Worm (Caenorhabditis elegans) whole organism, young adult: ENCODE results near the gene set-1.
A peak's percentile ranks its signal among the peaks of the same experiment; 100 is the strongest.

Source experiments
- B0261.1 ChIP-seq: sonication (generic microtip); optimal IDR thresholded peaks from 2 replicates; lab custom pipeline; 2016; ENCODE audit warnings: mild to moderate bottlenecking, missing genetic modification characterization, moderate library complexity, missing compliant biosample characterization
- B0336.3 ChIP-seq: fragments of 200-800 bp; sonication (Bioruptor generic); IDR thresholded peaks from 2 replicates; pipeline ENCODE4 v1.3.6; 2022; ENCODE audit warnings: missing genetic modification characterization, missing compliant biosample characterization
- C06A6.2 ChIP-seq: fragments of 200-800 bp; sonication (Bioruptor generic); conservative IDR thresholded peaks from 2 replicates; pipeline ENCODE4 v1.3.6; 2022; ENCODE audit warnings: missing genetic modification characterization, missing compliant biosample characterization
- C17E4.6 ChIP-seq: fragments of 200-800 bp; sonication (Bioruptor generic); IDR thresholded peaks from 2 replicates; pipeline ENCODE4 v1.3.6; 2022; ENCODE audit warnings: missing genetic modification reagents, missing genetic modification characterization, missing compliant biosample characterization
- D2030.7 ChIP-seq: fragments of 200-800 bp; sonication (Bioruptor generic); IDR thresholded peaks from 2 replicates; pipeline ENCODE4 v1.3.6; 2022; ENCODE audit warnings: missing genetic modification reagents, missing genetic modification characterization, missing compliant biosample characterization
- F22D6.2 ChIP-seq: sonication (generic microtip); optimal IDR thresholded peaks from 2 replicates; lab custom pipeline; 2016; ENCODE audit warnings: mild to moderate bottlenecking, missing genetic modification characterization, missing compliant biosample characterization
- F37B4.10 ChIP-seq: fragments of 200-800 bp; sonication (Bioruptor generic); IDR thresholded peaks from 2 replicates; pipeline ENCODE4 v1.3.6; 2022; ENCODE audit warnings: missing genetic modification characterization, missing compliant biosample characterization
- K12H6.12 ChIP-seq: fragments of 200-800 bp; sonication (Bioruptor generic); optimal IDR thresholded peaks from 2 replicates; lab custom pipeline; 2018; ENCODE audit warnings: mild to moderate bottlenecking, missing genetic modification characterization, missing compliant biosample characterization
- Y53G8AR.9 ChIP-seq: fragments of 200-800 bp; sonication (Bioruptor generic); conservative IDR thresholded peaks from 2 replicates; pipeline ENCODE4 v1.3.6; 2022; ENCODE audit warnings: missing genetic modification reagents, missing genetic modification characterization, missing compliant biosample characterization
- Y79H2A.3 ChIP-seq: fragments of 200-800 bp; sonication (Bioruptor generic); conservative IDR thresholded peaks from 2 replicates; pipeline ENCODE4 v1.3.6; 2022; ENCODE audit warnings: missing genetic modification reagents, missing genetic modification characterization, missing compliant biosample characterization
- Y95B8A.8 ChIP-seq: fragments of 200-800 bp; sonication (Bioruptor generic); IDR thresholded peaks from 2 replicates; pipeline ENCODE4 v1.3.6; 2022; ENCODE audit warnings: missing genetic modification reagents, missing genetic modification characterization, missing compliant biosample characterization
- aptf-2 ChIP-seq: fragments of 200-800 bp; sonication (Bioruptor generic); conservative IDR thresholded peaks from 2 replicates; pipeline ENCODE4 v1.3.6; 2022; ENCODE audit warnings: missing genetic modification reagents, missing genetic modification characterization, missing compliant biosample characterization
- atf-7 ChIP-seq: sonication (generic microtip); optimal IDR thresholded peaks from 2 replicates; lab custom pipeline; 2017; ENCODE audit warnings: mild to moderate bottlenecking, missing genetic modification characterization, missing compliant biosample characterization
- athp-1 ChIP-seq: sonication (generic microtip); optimal IDR thresholded peaks from 2 replicates; lab custom pipeline; 2017; ENCODE audit warnings: mild to moderate bottlenecking, missing genetic modification characterization, missing compliant biosample characterization
- cebp-1 ChIP-seq, 2 experiments: fragments of 200-800 bp in 1 of 2; sonication (Bioruptor generic) in 1 of 2; sonication (generic microtip) in 1 of 2; IDR thresholded peaks in 1 of 2; optimal IDR thresholded peaks in 1 of 2; 2 replicates each; pipeline versions ENCODE4 v1.3.6 to Lab custom; 2017 to 2022; ENCODE audit warnings: missing compliant biosample characterization in 2 of 2, missing genetic modification characterization in 2 of 2, mild to moderate bottlenecking in 1 of 2, missing genetic modification reagents in 1 of 2, moderate library complexity in 1 of 2
- ceh-27 ChIP-seq: fragments of 200-800 bp; sonication (Bioruptor generic); optimal IDR thresholded peaks from 2 replicates; lab custom pipeline; 2018; ENCODE audit warnings: mild to moderate bottlenecking, missing genetic modification characterization, moderate library complexity, missing compliant biosample characterization
- die-1 ChIP-seq: sonication (generic microtip); optimal IDR thresholded peaks from 2 replicates; lab custom pipeline; 2016; ENCODE audit warnings: missing genotype, mild to moderate bottlenecking, missing genetic modification characterization, missing compliant biosample characterization
- dox-1 ChIP-seq: fragments of 200-800 bp; sonication (Bioruptor generic); IDR thresholded peaks from 2 replicates; pipeline ENCODE4 v1.3.6; 2022; ENCODE audit warnings: missing genetic modification reagents, missing genetic modification characterization, missing compliant biosample characterization
- egl-44 ChIP-seq: fragments of 200-800 bp; sonication (Bioruptor generic); IDR thresholded peaks from 2 replicates; pipeline ENCODE4 v1.3.6; 2022; ENCODE audit warnings: missing genetic modification reagents, missing genetic modification characterization, missing compliant biosample characterization
- hmg-1.2 ChIP-seq: fragments of 200-800 bp; sonication (Bioruptor generic); IDR thresholded peaks from 2 replicates; pipeline ENCODE4 v1.3.6; 2022; ENCODE audit warnings: missing genetic modification reagents, missing genetic modification characterization, missing compliant biosample characterization
- hrde-1 ChIP-seq: sonication (generic microtip); optimal IDR thresholded peaks from 2 replicates; lab custom pipeline; 2016; ENCODE audit warnings: missing genetic modification characterization, mild to moderate bottlenecking, missing compliant biosample characterization, moderate library complexity, missing genotype, missing genetic modification reagents, borderline replicate concordance
- lag-1 ChIP-seq: fragments of 200-800 bp; sonication (Bioruptor generic); IDR thresholded peaks from 2 replicates; pipeline ENCODE4 v1.3.6; 2022; ENCODE audit warnings: missing genetic modification reagents, missing genetic modification characterization, missing compliant biosample characterization
- let-526 ChIP-seq: fragments of 200-800 bp; sonication (Bioruptor generic); IDR thresholded peaks from 2 replicates; pipeline ENCODE4 v1.3.6; 2022; ENCODE audit warnings: missing genetic modification reagents, missing genetic modification characterization, missing compliant biosample characterization
- let-607 ChIP-seq, 2 experiments: fragments of 200-800 bp in 1 of 2; sonication (Bioruptor generic) in 1 of 2; sonication (generic microtip) in 1 of 2; optimal IDR thresholded peaks; 2 replicates each; lab custom pipeline; 2016 to 2018; ENCODE audit warnings: mild to moderate bottlenecking in 2 of 2, missing compliant biosample characterization in 2 of 2, missing genetic modification characterization in 2 of 2, moderate library complexity in 2 of 2, missing genotype in 1 of 2
- lin-26 ChIP-seq: fragments of 200-800 bp; sonication (Bioruptor generic); IDR thresholded peaks from 2 replicates; pipeline ENCODE4 v1.3.6; 2022; ENCODE audit warnings: missing genetic modification reagents, missing genetic modification characterization, missing compliant biosample characterization
- lin-35 ChIP-seq, 3 experiments: fragments of 150-350 bp in 2 of 3; sonication (generic microtip) in 1 of 3; optimal IDR thresholded peaks; 2 replicates each; lab custom pipeline; 2014 to 2018; ENCODE audit warnings: missing biosample characterization in 3 of 3, missing genetic modification characterization in 3 of 3, missing genetic modification reagents in 3 of 3
- lin-40 ChIP-seq: sonication (generic microtip); optimal IDR thresholded peaks from 2 replicates; lab custom pipeline; 2016; ENCODE audit warnings: missing genetic modification characterization, mild to moderate bottlenecking, missing compliant biosample characterization, missing genotype, missing genetic modification reagents
- lin-54 ChIP-seq: fragments of 200-800 bp; sonication (Bioruptor generic); optimal IDR thresholded peaks from 2 replicates; lab custom pipeline; 2018; ENCODE audit warnings: mild to moderate bottlenecking, missing genetic modification characterization, missing compliant biosample characterization
- madf-3 ChIP-seq: fragments of 200-800 bp; sonication (Bioruptor generic); IDR thresholded peaks from 2 replicates; pipeline ENCODE4 v1.3.6; 2022; ENCODE audit warnings: missing genetic modification reagents, missing genetic modification characterization, missing compliant biosample characterization
- madf-6 ChIP-seq: fragments of 200-800 bp; sonication (Bioruptor generic); IDR thresholded peaks from 2 replicates; pipeline ENCODE4 v1.3.6; 2022; ENCODE audit warnings: missing genetic modification reagents, missing genetic modification characterization, missing compliant biosample characterization
- mcd-1 ChIP-seq: fragments of 200-800 bp; sonication (Bioruptor generic); IDR thresholded peaks from 2 replicates; pipeline ENCODE4 v1.3.6; 2022; ENCODE audit warnings: missing genetic modification reagents, missing genetic modification characterization, missing compliant biosample characterization
- mxl-1 ChIP-seq: sonication (generic microtip); optimal IDR thresholded peaks from 2 replicates; lab custom pipeline; 2016; ENCODE audit warnings: missing genetic modification characterization, missing compliant biosample characterization
- nfya-1 ChIP-seq: sonication (generic microtip); optimal IDR thresholded peaks from 2 replicates; lab custom pipeline; 2017; ENCODE audit warnings: antibody characterized with exemption, missing compliant biosample characterization, missing genetic modification characterization, borderline replicate concordance; ENCODE audit not compliant: insufficient read depth
- nhr-179 ChIP-seq: sonication (generic microtip); optimal IDR thresholded peaks from 2 replicates; lab custom pipeline; 2016; ENCODE audit warnings: mild to moderate bottlenecking, missing genetic modification characterization, missing compliant biosample characterization
- nhr-80 ChIP-seq: sonication (generic microtip); optimal IDR thresholded peaks from 2 replicates; lab custom pipeline; 2016; ENCODE audit warnings: missing genetic modification characterization, missing compliant biosample characterization
- sdz-38 ChIP-seq: sonication (generic microtip); optimal IDR thresholded peaks from 2 replicates; lab custom pipeline; 2016; ENCODE audit warnings: missing genotype, missing genetic modification characterization, missing compliant biosample characterization
- snpc-4 ChIP-seq, 5 experiments: fragments of 150-350 bp in 1 of 5; sonication (generic microtip) in 4 of 5; optimal IDR thresholded peaks; 2 replicates each; lab custom pipeline; 2014 to 2018; ENCODE audit warnings: missing genetic modification characterization in 5 of 5, missing biosample characterization in 3 of 5, antibody characterized with exemption in 2 of 5, mild to moderate bottlenecking in 2 of 5, missing compliant biosample characterization in 2 of 5, missing genotype in 2 of 5, moderate library complexity in 2 of 5, missing genetic modification reagents in 1 of 5
- somi-1 ChIP-seq: fragments of 200-800 bp; sonication (Bioruptor generic); optimal IDR thresholded peaks from 2 replicates; lab custom pipeline; 2018; ENCODE audit warnings: mild to moderate bottlenecking, missing genetic modification characterization, missing compliant biosample characterization
- tbp1 ChIP-seq: fragments of 200-800 bp; sonication (Bioruptor generic); optimal IDR thresholded peaks from 2 replicates; lab custom pipeline; 2018; ENCODE audit warnings: mild to moderate bottlenecking, missing genetic modification characterization, missing compliant biosample characterization
- tlf-1 ChIP-seq: fragments of 200-800 bp; sonication (Bioruptor generic); optimal IDR thresholded peaks from 2 replicates; lab custom pipeline; 2018; ENCODE audit warnings: mild to moderate bottlenecking, missing genetic modification characterization, missing compliant biosample characterization
- ztf-22 ChIP-seq: fragments of 200-800 bp; sonication (Bioruptor generic); optimal IDR thresholded peaks from 2 replicates; lab custom pipeline; 2018; ENCODE audit warnings: mild to moderate bottlenecking, missing genetic modification characterization, moderate library complexity, missing compliant biosample characterization
- ztf-26 ChIP-seq: sonication (generic microtip); optimal IDR thresholded peaks from 2 replicates; lab custom pipeline; 2017; ENCODE audit warnings: missing genetic modification characterization, missing compliant biosample characterization

set-1 gene

ce11 chrIII:6447521-6447920 is 4.7 kb downstream of the set-1 start:
- no peak for TF ChIP-seq B0261.1 (tag; lab: Kevin White, UChicago)
- 0 out of 2 replicates have a peak, but pooled peaks have one; percentile 50 for TF ChIP-seq egl-44
- TF ChIP-seq F22D6.2 (tag; lab: Kevin White, UChicago) = peak; percentile 28
- no peak for TF ChIP-seq athp-1 (tag; lab: Kevin White, UChicago)
- TF ChIP-seq atf-7 (tag; lab: Kevin White, UChicago) = peak; percentile 64
- TF ChIP-seq K12H6.12 (tag; lab: Kevin White, UChicago) = peak; percentile 7
- TF ChIP-seq mxl-1 (tag; lab: Kevin White, UChicago) = peak; percentile 7
- TF ChIP-seq C06A6.2 (GFP tag; lab: Robert Waterston, UW) = peak; percentile 57; the same call in 1 of the 2 replicates
- no peak for TF ChIP-seq sdz-38 (tag; lab: Kevin White, UChicago)
- TF ChIP-seq hmg-1.2 (GFP tag; lab: Robert Waterston, UW) = 0 out of 2 replicates have a peak, but pooled peaks have one; percentile 17
- 0 out of 2 replicates have a peak, but pooled peaks have one; percentile 35 for TF ChIP-seq Y53G8AR.9
- TF ChIP-seq lag-1 (GFP tag; lab: Robert Waterston, UW) = no peak
- TF ChIP-seq ceh-27 (GFP tag; lab: Kevin White, UChicago) = no peak
- TF ChIP-seq cebp-1 (GFP tag; IDR thresholded peaks at IDR 0.05; lab: Robert Waterston, UW) = no peak
- peak; percentile 58 for TF ChIP-seq cebp-1 (tag; optimal IDR thresholded peaks at IDR 0.05; lab: Kevin White, UChicago)
- peak; percentile 47; the same call in 1 of the 2 replicates for TF ChIP-seq B0336.3
- TF ChIP-seq dox-1 (GFP tag; lab: Robert Waterston, UW) = 0 out of 2 replicates have a peak, but pooled peaks have one; percentile 44
- 0 out of 2 replicates have a peak, but pooled peaks have one; percentile 44 for TF ChIP-seq let-526
- peak in 1 of 2 experiments; percentile 33 for TF ChIP-seq let-607 (tag; optimal IDR thresholded peaks at IDR 0.05; lab: Kevin White, UChicago)
- peak; percentile 42 for TF ChIP-seq mcd-1
- TF ChIP-seq lin-54 (GFP tag; lab: Kevin White, UChicago) = peak; percentile 13
- TF ChIP-seq Y79H2A.3 (GFP tag; lab: Robert Waterston, UW) = peak; percentile 9; the same call in 1 of the 2 replicates
- TF ChIP-seq somi-1 (GFP tag; lab: Kevin White, UChicago) = peak; percentile 7
- peak; percentile 40 for TF ChIP-seq nhr-80 (tag; lab: Kevin White, UChicago)
- TF ChIP-seq lin-40 (tag; lab: Kevin White, UChicago) = peak; percentile 36
- TF ChIP-seq tlf-1 (GFP tag; lab: Kevin White, UChicago) = peak; percentile 52
- no peak for TF ChIP-seq D2030.7
- TF ChIP-seq, all 124 proteins: peak for 20

- TF ChIP-seq nhr-179 (tag; lab: Kevin White, UChicago) (no peak), nfya-1 (tag; lab: Kevin White, UChicago) (no peak), Y95B8A.8 (GFP tag; lab: Robert Waterston, UW) (no peak), madf-3 (no peak), ztf-22 (GFP tag; lab: Kevin White, UChicago) (no peak)
Measured at ce11 chrIII:6446807-6447206, 5.4 kb downstream of the set-1 start, which contains the start of gene let-721. TSS of gene let-721 (minus strand) at chrIII:6446907.

ce11 chrIII:6444335-6444734 is 7.8 kb downstream of the set-1 start, which contains the start of gene C05D11.13:
TSS of gene C05D11.13 (minus strand) at chrIII:6444586.
- TF ChIP-seq F37B4.10 (GFP tag; lab: Robert Waterston, UW) (no peak), B0336.3 (peak; percentile 24; the same call in 1 of the 2 replicates), F22D6.2 (tag; lab: Kevin White, UChicago) (no peak), K12H6.12 (tag; lab: Kevin White, UChicago) (peak; percentile 17), lin-26 (GFP tag; lab: Robert Waterston, UW) (0 out of 2 replicates have a peak, but pooled peaks have one; percentile 31), madf-6 (GFP tag; lab: Robert Waterston, UW) (peak; percentile 30; the same call in 1 of the 2 replicates), lin-35 (GFP tag; optimal IDR thresholded peaks at IDR 0.05; lab: Kevin White, UChicago) (peak in 1 of 3 experiments; percentile 38), lin-40 (tag; lab: Kevin White, UChicago) (peak; percentile 41), ztf-26 (peak; percentile 37), die-1 (no peak), dox-1 (GFP tag; lab: Robert Waterston, UW) (0 out of 2 replicates have a peak, but pooled peaks have one; percentile 32), cebp-1 (GFP tag; IDR thresholded peaks at IDR 0.05; lab: Robert Waterston, UW) (no peak), cebp-1 (tag; optimal IDR thresholded peaks at IDR 0.05; lab: Kevin White, UChicago) (peak; percentile 31), C17E4.6 (GFP tag; lab: Robert Waterston, UW) (0 out of 2 replicates have a peak, but pooled peaks have one; percentile 19), hrde-1 (tag; lab: Kevin White, UChicago) (peak; percentile 18), snpc-4 (GFP tag; optimal IDR thresholded peaks at IDR 0.05; lab: Kevin White, UChicago) (no peak), snpc-4 (tag; optimal IDR thresholded peaks at IDR 0.05; lab: Kevin White, UChicago) (peak in 3 of 4 experiments; percentile 1 to 32 (median 20)), aptf-2 (no peak), hmg-1.2 (GFP tag; lab: Robert Waterston, UW) (peak; percentile 63; the same call in 1 of the 2 replicates), tbp1 (GFP tag; lab: Kevin White, UChicago) (peak; percentile 25), nhr-80 (tag; lab: Kevin White, UChicago) (peak; percentile 51)
